Fruit fly (Drosophila melanogaster) whole organism: ENCODE data around the gene Polr1D.

Source experiments
- CG8478 ChIP-seq: fragments of >200 bp; optimal IDR thresholded peaks from 2 replicates; lab custom pipeline; 2018; ENCODE audit warnings: inconsistent platforms
- pan ChIP-seq: fragments of >200 bp; optimal IDR thresholded peaks from 2 replicates; lab custom pipeline; 2017
- psq ChIP-seq: fragments of >200 bp; optimal IDR thresholded peaks from 2 replicates; lab custom pipeline; 2017

dm6 chr2L:19181153-19181892 is 46.3 kb upstream of the Polr1D start, which contains the start of gene CG17568:
- TF ChIP-seq psq (lab: Kevin White, UChicago) (no peak), CG8478 (lab: Kevin White, UChicago) (no peak), pan (lab: Kevin White, UChicago) (no peak)
